Fruit fly (Drosophila melanogaster) whole organism, prepupa: ENCODE data around the gene CG10660.

Experiments used
- CG16779 ChIP-seq: fragments of 200-800 bp; sonication (Bioruptor generic); optimal IDR thresholded peaks from 3 replicates; lab custom pipeline; 2017; ENCODE audit warnings: missing biosample characterization, mild to moderate bottlenecking, missing genetic modification characterization
- CG6792 ChIP-seq: fragments of 200-800 bp; sonication (Bioruptor generic); optimal IDR thresholded peaks from 3 replicates; lab custom pipeline; 2016; ENCODE audit warnings: missing biosample characterization, missing genetic modification characterization
- CG8119 ChIP-seq: fragments of 200-800 bp; sonication (Bioruptor generic); IDR thresholded peaks from 3 replicates; pipeline ENCODE4 v1.3.6; 2022; ENCODE audit warnings: missing biosample characterization, missing genetic modification characterization
- Gug ChIP-seq: fragments of 200-800 bp; sonication (Bioruptor generic); IDR thresholded peaks from 2 replicates; pipeline ENCODE4 v1.3.6; 2022; ENCODE audit warnings: missing biosample characterization, missing genetic modification characterization
- Met ChIP-seq: fragments of 200-800 bp; sonication (Bioruptor generic); optimal IDR thresholded peaks from 3 replicates; lab custom pipeline; 2016; ENCODE audit warnings: missing biosample characterization, missing genetic modification characterization
- ss ChIP-seq, 2 experiments: fragments of 200-800 bp; sonication (Bioruptor generic); optimal IDR thresholded peaks; 2 replicates in 1 of 2; 3 replicates in 1 of 2; lab custom pipeline; 2017 to 2018; ENCODE audit warnings: mild to moderate bottlenecking in 2 of 2, missing biosample characterization in 2 of 2, missing genetic modification characterization in 2 of 2, moderate library complexity in 1 of 2
- topi ChIP-seq: fragments of 200-800 bp; sonication (Bioruptor generic); optimal IDR thresholded peaks from 3 replicates; lab custom pipeline; 2016; ENCODE audit warnings: missing biosample characterization, missing genetic modification characterization

dm6 chr3L:12523941-12524340 is 33.5 kb upstream of the CG10660 start, which contains the start of the genes ver and Gcn5:
- peak; percentile 96 for TF ChIP-seq Gug (GFP tag; lab: Robert Waterston, UW)
- peak; percentile 90 for TF ChIP-seq CG16779
- TF ChIP-seq CG8119 (GFP tag; lab: Robert Waterston, UW), result peak; percentile 96
- peak; percentile 92 for TF ChIP-seq ss (GFP tag; optimal IDR thresholded peaks at IDR 0.05; lab: Kevin White, UChicago)
- peak; percentile 94 for TF ChIP-seq CG6792 (GFP tag; lab: Kevin White, UChicago)
- TF ChIP-seq Met, result peak; percentile 97
- TF ChIP-seq topi (GFP tag; lab: Kevin White, UChicago), result peak; percentile 98
